Worm (Caenorhabditis elegans): ENCODE measurements around the gene M162.15.

ce11 chrV:19802797-19803196 lies 31.2 kb upstream of the M162.15 start:
- TF ChIP-seq ref-1 (GFP tag; conservative IDR thresholded peaks at IDR 0.05) (no peak), ztf-23 (GFP tag; IDR thresholded peaks at IDR 0.05) (no peak), klf-2 (GFP tag; conservative IDR thresholded peaks at IDR 0.05) (no peak), flt-1 (GFP tag; IDR thresholded peaks at IDR 0.05) (no peak), T22C8.4 (GFP tag; IDR thresholded peaks at IDR 0.05) (no peak), cog-1 (tag; optimal IDR thresholded peaks at IDR 0.05) (no peak)
